Fruit fly (Drosophila melanogaster): ENCODE measurements around the gene CG46339.

CG46339 gene

DNA sequence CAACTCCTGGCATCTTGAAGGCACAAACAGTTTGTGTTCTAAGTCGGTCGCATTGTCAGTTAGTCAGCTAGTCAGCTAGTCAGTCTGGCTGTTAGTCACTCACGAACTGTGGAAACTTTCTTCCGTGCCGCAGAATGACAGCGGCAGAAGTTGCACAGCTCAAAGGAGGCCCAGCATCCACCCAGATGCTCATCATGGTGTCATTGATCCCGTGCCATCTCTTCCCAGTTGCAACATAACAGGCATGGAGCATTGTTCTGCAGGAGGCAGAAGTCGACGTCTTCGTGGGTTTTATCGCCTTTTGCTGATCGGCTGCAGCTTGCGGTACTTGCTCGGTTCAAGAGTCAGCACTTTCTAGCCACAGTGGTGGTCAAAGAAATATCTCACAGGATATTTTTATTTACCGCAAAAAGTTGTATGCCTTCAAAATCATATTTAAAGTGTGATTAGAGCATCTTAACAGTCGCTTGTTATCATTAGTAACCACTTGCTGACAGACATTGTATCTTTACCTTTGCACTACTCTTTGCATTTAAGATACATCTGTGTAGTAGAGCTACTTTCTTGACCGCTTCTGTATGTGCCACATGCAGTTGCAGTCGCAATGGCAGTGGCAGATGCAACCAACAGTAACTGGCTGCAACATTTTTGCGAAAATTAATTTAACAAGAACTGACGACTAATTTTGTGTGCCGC lies 21.8 kb upstream of the CG46339 start:
- no peak for TF ChIP-seq Hr96 (GFP tag; optimal IDR thresholded peaks at IDR 0.05)
- no peak for TF ChIP-seq CG33017 (tag; optimal IDR thresholded peaks at IDR 0.05)
- TF ChIP-seq cic (GFP tag; optimal IDR thresholded peaks at IDR 0.05) = no peak
- TF ChIP-seq Clk (GFP tag; optimal IDR thresholded peaks at IDR 0.05) = no peak
- peak; percentile 6 for TF ChIP-seq kay (GFP tag; ENCODE audit: borderline replicate concordance)
- TF ChIP-seq CG11617 (GFP tag; optimal IDR thresholded peaks at IDR 0.05) = no peak
- TF ChIP-seq pad (GFP tag; optimal IDR thresholded peaks at IDR 0.05) = no peak

DNA sequence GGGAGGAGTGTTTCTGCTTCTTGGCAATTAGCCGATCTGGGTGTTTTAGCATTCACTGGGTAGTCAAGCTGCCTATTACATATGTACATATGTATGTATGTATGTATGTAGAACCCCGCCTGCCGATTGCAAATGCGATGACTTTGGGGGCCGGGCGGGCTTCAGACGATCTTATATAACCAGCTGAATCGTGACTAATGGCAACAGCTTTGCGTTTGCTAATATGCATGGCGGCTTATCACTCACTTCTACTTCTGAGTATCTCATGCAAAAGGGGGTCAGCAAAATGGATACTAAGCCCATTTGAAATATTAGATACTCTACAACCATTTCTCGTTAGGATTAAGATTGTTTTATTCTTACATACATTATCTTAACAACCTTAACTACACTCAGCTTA lies 19.3 kb upstream of the CG46339 start:
- TF ChIP-seq CG1620 (GFP tag; optimal IDR thresholded peaks at IDR 0.05) = no peak
- peak; percentile 83 for TF ChIP-seq kay (GFP tag; ENCODE audit: borderline replicate concordance)

dm6 chr3R:26897302-26897701 lies 18.3 kb upstream of the CG46339 start:
- TF ChIP-seq CG5204 (GFP tag; optimal IDR thresholded peaks at IDR 0.05) (no peak), kay (GFP tag; ENCODE audit: borderline replicate concordance) (peak; percentile 71), Hr96 (GFP tag; optimal IDR thresholded peaks at IDR 0.05) (no peak), Mnt (GFP tag; optimal IDR thresholded peaks at IDR 0.05) (no peak), tj (GFP tag; optimal IDR thresholded peaks at IDR 0.05) (no peak)

dm6 chr3R:26899982-26900381 lies 15.6 kb upstream of the CG46339 start:
- TF ChIP-seq cnc (optimal IDR thresholded peaks at IDR 0.05) (no peak), CG12768 (GFP tag; optimal IDR thresholded peaks at IDR 0.05) (no peak), kay (GFP tag; ENCODE audit: borderline replicate concordance) (peak; percentile 14)

- TF ChIP-seq Hr96 (GFP tag; optimal IDR thresholded peaks at IDR 0.05) (no peak), tj (GFP tag; optimal IDR thresholded peaks at IDR 0.05) (peak; percentile 91)
Measured at dm6 chr3R:26906034-26906433, 9.5 kb upstream of the CG46339 start.

DNA sequence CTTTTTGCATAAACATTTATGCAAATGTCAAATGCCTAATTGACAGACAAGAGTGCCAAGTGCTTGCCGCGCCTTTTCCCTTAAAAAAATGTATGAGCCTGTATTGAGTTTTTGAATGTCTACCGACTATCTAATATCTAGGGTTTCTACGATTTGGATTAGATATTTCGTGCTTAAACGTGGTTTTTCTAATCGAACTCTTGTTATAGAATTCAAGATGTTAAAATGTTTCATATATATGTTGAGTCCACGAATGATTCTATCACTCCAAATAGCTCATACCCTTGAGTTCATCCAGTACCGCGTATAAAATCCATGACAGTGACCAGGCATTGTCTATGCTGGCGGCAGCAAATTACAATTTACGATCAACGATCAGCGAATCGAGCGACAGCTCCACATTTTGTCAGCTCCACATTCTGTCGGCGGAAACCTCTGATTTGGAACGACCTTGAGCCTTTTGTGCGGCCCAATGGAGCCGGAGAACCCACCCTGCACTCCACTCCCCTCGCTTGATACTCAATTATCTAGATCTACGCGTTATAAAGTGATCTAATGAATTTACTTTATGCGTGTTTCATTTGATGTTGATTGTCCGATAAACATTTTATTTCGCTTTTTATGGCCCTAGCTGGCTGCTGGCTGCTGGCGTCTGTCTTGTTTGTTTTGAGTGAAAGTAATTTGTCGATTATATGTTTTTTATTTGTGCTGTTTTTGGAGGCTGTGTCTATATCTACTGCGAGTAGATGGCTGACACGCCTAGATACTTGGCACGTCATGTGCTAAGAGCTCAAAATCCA lies 8.7 kb upstream of the CG46339 start:
- no peak for TF ChIP-seq CG5204 (GFP tag; optimal IDR thresholded peaks at IDR 0.05)
- no peak for TF ChIP-seq CG7101 (tag; optimal IDR thresholded peaks at IDR 0.05)
- TF ChIP-seq CG7045 (GFP tag; optimal IDR thresholded peaks at IDR 0.05) = no peak
- TF ChIP-seq Crg-1 (GFP tag; optimal IDR thresholded peaks at IDR 0.05) = no peak
- TF ChIP-seq CG12768 (GFP tag; optimal IDR thresholded peaks at IDR 0.05) = no peak
- no peak for TF ChIP-seq cic (GFP tag; optimal IDR thresholded peaks at IDR 0.05)
- TF ChIP-seq Mnt (GFP tag; optimal IDR thresholded peaks at IDR 0.05) = no peak
- no peak for TF ChIP-seq tj (GFP tag; optimal IDR thresholded peaks at IDR 0.05)
- TF ChIP-seq cnc (optimal IDR thresholded peaks at IDR 0.05) = no peak
- no peak for TF ChIP-seq Clk (GFP tag; optimal IDR thresholded peaks at IDR 0.05)
- no peak for TF ChIP-seq kay (GFP tag; ENCODE audit: borderline replicate concordance)
- no peak for TF ChIP-seq Hr96 (GFP tag; optimal IDR thresholded peaks at IDR 0.05)
- TF ChIP-seq CG1620 (GFP tag; optimal IDR thresholded peaks at IDR 0.05) = no peak
- no peak for TF ChIP-seq toe (GFP tag; optimal IDR thresholded peaks at IDR 0.05)
- TF ChIP-seq pad (GFP tag; optimal IDR thresholded peaks at IDR 0.05) = no peak
- TF ChIP-seq CG11617 (GFP tag; optimal IDR thresholded peaks at IDR 0.05) = no peak

dm6 chr3R:26908750-26909149 lies 6.8 kb upstream of the CG46339 start:
- TF ChIP-seq CG14711 (tag; optimal IDR thresholded peaks at IDR 0.05) = no peak
- no peak for TF ChIP-seq Clk (GFP tag; optimal IDR thresholded peaks at IDR 0.05)
- TF ChIP-seq CG5204 (GFP tag; optimal IDR thresholded peaks at IDR 0.05) = no peak
- no peak for TF ChIP-seq toe (GFP tag; optimal IDR thresholded peaks at IDR 0.05)
- TF ChIP-seq bab1 (GFP tag; optimal IDR thresholded peaks at IDR 0.05) = no peak
- no peak for TF ChIP-seq Mnt (GFP tag; optimal IDR thresholded peaks at IDR 0.05)
- TF ChIP-seq CG1620 (GFP tag; optimal IDR thresholded peaks at IDR 0.05) = no peak
- no peak for TF ChIP-seq ovo (GFP tag; optimal IDR thresholded peaks at IDR 0.05)
- no peak for TF ChIP-seq cic (GFP tag; optimal IDR thresholded peaks at IDR 0.05)
- no peak for TF ChIP-seq cnc (optimal IDR thresholded peaks at IDR 0.05)
- TF ChIP-seq CG11617 (GFP tag; optimal IDR thresholded peaks at IDR 0.05) = no peak
- TF ChIP-seq kay (GFP tag; ENCODE audit: borderline replicate concordance) = no peak
- TF ChIP-seq CG33017 (tag; optimal IDR thresholded peaks at IDR 0.05) = no peak
- no peak for TF ChIP-seq tj (GFP tag; optimal IDR thresholded peaks at IDR 0.05)

dm6 chr3R:26912615-26913014 lies 2.9 kb upstream of the CG46339 start, which contains the start of gene Ets97D:
TSS of gene Ets97D (minus strand) at chr3R:26912886.
- TF ChIP-seq ovo (GFP tag; optimal IDR thresholded peaks at IDR 0.05) (no peak), CG14711 (tag; optimal IDR thresholded peaks at IDR 0.05) (peak; percentile 93), Hr96 (GFP tag; optimal IDR thresholded peaks at IDR 0.05) (no peak), CG5204 (GFP tag; optimal IDR thresholded peaks at IDR 0.05) (no peak), bab1 (GFP tag; optimal IDR thresholded peaks at IDR 0.05) (peak; percentile 60), Mnt (GFP tag; optimal IDR thresholded peaks at IDR 0.05) (peak; percentile 83), Crg-1 (GFP tag; optimal IDR thresholded peaks at IDR 0.05) (no peak), CG1620 (GFP tag; optimal IDR thresholded peaks at IDR 0.05) (no peak), CG7045 (GFP tag; optimal IDR thresholded peaks at IDR 0.05) (no peak)
